Worm (Caenorhabditis elegans) whole organism, L4 larva: Measurements from ENCODE around the gene kin-5.
A peak's percentile ranks its signal among the peaks of the same experiment; 100 is the strongest.

ENCODE experiments used
- D1046.2 ChIP-seq: fragments of 200-800 bp; sonication (Bioruptor generic); IDR thresholded peaks from 2 replicates; pipeline ENCODE4 v1.3.6; 2022; ENCODE audit warnings: missing genetic modification characterization, missing compliant biosample characterization
- R02D3.7 ChIP-seq: fragments of 150-350 bp; sonication (generic microtip); optimal IDR thresholded peaks from 3 replicates; lab custom pipeline; 2014; ENCODE audit warnings: missing biosample characterization, missing genetic modification characterization
- Y48G9A.11 ChIP-seq: fragments of 200-800 bp; sonication (Bioruptor generic); IDR thresholded peaks from 2 replicates; pipeline ENCODE4 v1.3.6; 2022; ENCODE audit warnings: missing genetic modification reagents, missing genetic modification characterization, missing compliant biosample characterization
- ZK337.2 ChIP-seq: fragments of 200-800 bp; sonication (Bioruptor generic); IDR thresholded peaks from 2 replicates; pipeline ENCODE4 v1.3.6; 2022; ENCODE audit warnings: missing genetic modification reagents, missing genetic modification characterization, missing compliant biosample characterization
- aly-2 ChIP-seq: sonication (generic microtip); optimal IDR thresholded peaks from 2 replicates; lab custom pipeline; 2018; ENCODE audit warnings: missing biosample characterization, missing genetic modification characterization
- ama-1 ChIP-seq: fragments of 150-350 bp; optimal IDR thresholded peaks from 2 replicates; lab custom pipeline; 2014; ENCODE audit warnings: inconsistent platforms, mixed read lengths
- attf-4 ChIP-seq: sonication (generic microtip); optimal IDR thresholded peaks from 3 replicates; lab custom pipeline; 2017; ENCODE audit warnings: missing biosample characterization, missing genetic modification characterization
- ceh-28 ChIP-seq: fragments of 150-350 bp; optimal IDR thresholded peaks from 2 replicates; lab custom pipeline; 2014; ENCODE audit warnings: missing biosample characterization, missing genetic modification reagents, missing genetic modification characterization
- ceh-44 ChIP-seq: fragments of 200-800 bp; sonication (Bioruptor generic); IDR thresholded peaks from 2 replicates; pipeline ENCODE4 v1.3.6; 2022; ENCODE audit warnings: missing genetic modification reagents, missing genetic modification characterization, missing compliant biosample characterization
- ceh-62 ChIP-seq: sonication (generic microtip); optimal IDR thresholded peaks from 2 replicates; lab custom pipeline; 2017; ENCODE audit warnings: missing biosample characterization, missing genetic modification characterization
- ceh-82 ChIP-seq: sonication (generic microtip); optimal IDR thresholded peaks from 2 replicates; lab custom pipeline; 2017; ENCODE audit warnings: missing biosample characterization, missing genetic modification characterization
- ces-1 ChIP-seq: fragments of 150-350 bp; sonication (generic microtip); optimal IDR thresholded peaks from 4 replicates; lab custom pipeline; 2014; ENCODE audit warnings: missing biosample characterization, missing genetic modification reagents, missing genetic modification characterization
- cey-2 ChIP-seq: sonication (generic microtip); optimal IDR thresholded peaks from 3 replicates; lab custom pipeline; 2017; ENCODE audit warnings: missing genetic modification characterization, mild to moderate bottlenecking, missing compliant biosample characterization, antibody characterized with exemption, borderline replicate concordance; ENCODE audit not compliant: insufficient read depth
- daf-16 ChIP-seq, 3 experiments: sonication (generic microtip); optimal IDR thresholded peaks; 2 replicates each; lab custom pipeline; 2016 to 2017; ENCODE audit warnings: missing genetic modification characterization in 3 of 3, missing genetic modification reagents in 3 of 3, mild to moderate bottlenecking in 2 of 3, missing compliant biosample characterization in 2 of 3, missing biosample characterization in 1 of 3, moderate library complexity in 1 of 3
- daf-8 ChIP-seq: fragments of 200-800 bp; sonication (Bioruptor generic); IDR thresholded peaks from 2 replicates; pipeline ENCODE4 v1.3.6; 2022; ENCODE audit warnings: missing genetic modification characterization, missing compliant biosample characterization
- dmd-8 ChIP-seq: fragments of 200-800 bp; sonication (Bioruptor generic); IDR thresholded peaks from 2 replicates; pipeline ENCODE4 v1.3.6; 2022; ENCODE audit warnings: missing genetic modification characterization, missing compliant biosample characterization
- duxl-1 ChIP-seq: sonication (generic microtip); optimal IDR thresholded peaks from 2 replicates; lab custom pipeline; 2016; ENCODE audit warnings: mild to moderate bottlenecking, missing genetic modification characterization, moderate library complexity, missing compliant biosample characterization; ENCODE audit not compliant: poor library complexity
- fos-1 ChIP-seq: fragments of 150-350 bp; optimal IDR thresholded peaks from 2 replicates; lab custom pipeline; 2014; ENCODE audit warnings: missing biosample characterization, missing genetic modification characterization
- hlh-11 ChIP-seq: fragments of 200-800 bp; sonication (Bioruptor generic); optimal IDR thresholded peaks from 2 replicates; lab custom pipeline; 2018; ENCODE audit warnings: mild to moderate bottlenecking, missing genetic modification characterization, missing compliant biosample characterization
- hlh-30 ChIP-seq: sonication (generic microtip); optimal IDR thresholded peaks from 2 replicates; lab custom pipeline; 2017; ENCODE audit warnings: antibody characterized with exemption, mild to moderate bottlenecking, missing genetic modification characterization, missing compliant biosample characterization; ENCODE audit not compliant: insufficient read depth
- lin-15B ChIP-seq: fragments of 150-350 bp; sonication (generic microtip); optimal IDR thresholded peaks from 3 replicates; lab custom pipeline; 2014; ENCODE audit warnings: missing biosample characterization, missing genetic modification characterization
- lin-29 ChIP-seq: fragments of 200-800 bp; sonication (Bioruptor generic); IDR thresholded peaks from 2 replicates; pipeline ENCODE4 v1.3.6; 2022; ENCODE audit warnings: missing genetic modification reagents, missing genetic modification characterization, missing compliant biosample characterization
- lsy-2 ChIP-seq, 2 experiments: fragments of 150-350 bp in 1 of 2; sonication (generic microtip) in 1 of 2; optimal IDR thresholded peaks; 2 replicates each; lab custom pipeline; 2014 to 2017; ENCODE audit warnings: missing biosample characterization in 2 of 2, missing genetic modification characterization in 2 of 2
- madf-5 ChIP-seq, 2 experiments: fragments of 200-800 bp; sonication (Bioruptor generic); IDR thresholded peaks; 2 replicates each; pipeline ENCODE4 v1.3.6; 2022; ENCODE audit warnings: missing compliant biosample characterization in 2 of 2, missing genetic modification characterization in 2 of 2
- mep-1 ChIP-seq: fragments of 150-350 bp; sonication (generic microtip); optimal IDR thresholded peaks from 3 replicates; lab custom pipeline; 2014; ENCODE audit warnings: missing biosample characterization, missing genetic modification characterization
- mes-2 ChIP-seq: sonication (generic microtip); optimal IDR thresholded peaks from 2 replicates; lab custom pipeline; 2016; ENCODE audit warnings: missing genotype, mild to moderate bottlenecking, missing genetic modification characterization, missing compliant biosample characterization; ENCODE audit not compliant: poor library complexity, severe bottlenecking
- nhr-11 ChIP-seq: fragments of 150-350 bp; optimal IDR thresholded peaks from 2 replicates; lab custom pipeline; 2014; ENCODE audit warnings: missing biosample characterization, missing genetic modification characterization
- nhr-28 ChIP-seq: fragments of 150-350 bp; optimal IDR thresholded peaks from 2 replicates; lab custom pipeline; 2014; ENCODE audit warnings: missing biosample characterization, missing genetic modification characterization
- nhr-41 ChIP-seq: fragments of 200-800 bp; sonication (Bioruptor generic); IDR thresholded peaks from 2 replicates; pipeline ENCODE4 v1.3.6; 2022; ENCODE audit warnings: missing genetic modification reagents, missing genetic modification characterization, missing compliant biosample characterization
- nhr-42 ChIP-seq: fragments of 200-800 bp; sonication (Bioruptor generic); IDR thresholded peaks from 2 replicates; pipeline ENCODE4 v1.3.6; 2022; ENCODE audit warnings: missing genetic modification characterization, missing compliant biosample characterization
- nhr-48 ChIP-seq: sonication (generic microtip); optimal IDR thresholded peaks from 2 replicates; lab custom pipeline; 2016; ENCODE audit warnings: mild to moderate bottlenecking, missing genetic modification characterization, missing compliant biosample characterization
- nhr-6 ChIP-seq: fragments of 150-350 bp; optimal IDR thresholded peaks from 2 replicates; lab custom pipeline; 2014; ENCODE audit warnings: missing biosample characterization, missing genetic modification characterization
- nhr-76 ChIP-seq: fragments of 150-350 bp; optimal IDR thresholded peaks from 2 replicates; lab custom pipeline; 2014; ENCODE audit warnings: missing biosample characterization, missing genetic modification characterization
- nhr-77 ChIP-seq: fragments of 150-350 bp; optimal IDR thresholded peaks from 2 replicates; lab custom pipeline; 2014; ENCODE audit warnings: missing biosample characterization, missing genetic modification characterization
- pha-4 ChIP-seq, 2 experiments: fragments of 150-350 bp in 1 of 2; fragments of 200-800 bp in 1 of 2; sonication (Bioruptor generic) in 1 of 2; IDR thresholded peaks in 1 of 2; optimal IDR thresholded peaks in 1 of 2; 2 replicates each; pipeline versions ENCODE4 v1.3.6 to Lab custom; 2014 to 2022; ENCODE audit warnings: missing genetic modification characterization in 2 of 2, missing genetic modification reagents in 2 of 2, missing biosample characterization in 1 of 2, missing compliant biosample characterization in 1 of 2
- rbr-2 ChIP-seq: sonication (generic microtip); optimal IDR thresholded peaks from 2 replicates; lab custom pipeline; 2016; ENCODE audit warnings: missing genotype, missing genetic modification characterization, missing compliant biosample characterization
- set-16 ChIP-seq: fragments of 200-800 bp; sonication (Bioruptor generic); IDR thresholded peaks from 2 replicates; pipeline ENCODE4 v1.3.6; 2022; ENCODE audit warnings: missing genetic modification reagents, missing genetic modification characterization, missing compliant biosample characterization
- snpc-4 ChIP-seq: fragments of 150-350 bp; optimal IDR thresholded peaks from 2 replicates; lab custom pipeline; 2014; ENCODE audit warnings: missing biosample characterization, missing genetic modification characterization
- unc-62 ChIP-seq, 3 experiments: fragments of 150-350 bp in 1 of 3; sonication (generic microtip); optimal IDR thresholded peaks in 2 of 3; peaks in 1 of 3; 1 replicate in 1 of 3; 2 replicates in 2 of 3; lab custom pipeline; 2014 to 2017; ENCODE audit warnings: missing biosample characterization in 3 of 3, missing genetic modification characterization in 3 of 3, missing genetic modification reagents in 3 of 3, missing genotype in 1 of 3
- zip-11 ChIP-seq: fragments of 200-800 bp; sonication (Bioruptor generic); IDR thresholded peaks from 2 replicates; pipeline ENCODE4 v1.3.6; 2022; ENCODE audit warnings: missing genetic modification characterization, missing compliant biosample characterization
- zip-2 ChIP-seq: fragments of 150-350 bp; optimal IDR thresholded peaks from 2 replicates; lab custom pipeline; 2014; ENCODE audit warnings: missing biosample characterization, missing genetic modification characterization

Gene kin-5

DNA sequence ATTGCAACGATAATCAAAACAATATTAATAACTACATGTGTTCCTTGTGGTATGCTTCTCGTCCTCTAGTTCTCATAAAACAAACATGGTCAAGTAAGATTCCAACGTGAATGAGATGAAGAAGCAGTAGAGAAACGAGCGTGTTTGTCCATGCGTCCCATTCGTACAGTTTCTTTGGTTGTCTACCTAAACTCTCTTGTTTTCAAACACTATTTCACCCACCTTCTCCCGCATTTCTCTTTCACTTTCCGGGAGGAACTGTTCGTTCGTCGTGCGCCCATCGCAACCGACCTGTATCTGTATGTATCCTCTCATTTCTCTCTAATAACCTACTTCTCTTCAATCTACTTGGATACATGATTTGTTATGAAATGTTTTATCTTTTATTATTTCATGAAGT lies 38.8 kb upstream of the kin-5 start (continued):
- TF ChIP-seq ceh-44 (GFP tag; lab: Robert Waterston, UW) (no peak), D1046.2 (GFP tag; lab: Robert Waterston, UW) (no peak), ZK337.2 (GFP tag; lab: Robert Waterston, UW) (no peak), ceh-62 (tag; lab: Kevin White, UChicago) (no peak)

DNA sequence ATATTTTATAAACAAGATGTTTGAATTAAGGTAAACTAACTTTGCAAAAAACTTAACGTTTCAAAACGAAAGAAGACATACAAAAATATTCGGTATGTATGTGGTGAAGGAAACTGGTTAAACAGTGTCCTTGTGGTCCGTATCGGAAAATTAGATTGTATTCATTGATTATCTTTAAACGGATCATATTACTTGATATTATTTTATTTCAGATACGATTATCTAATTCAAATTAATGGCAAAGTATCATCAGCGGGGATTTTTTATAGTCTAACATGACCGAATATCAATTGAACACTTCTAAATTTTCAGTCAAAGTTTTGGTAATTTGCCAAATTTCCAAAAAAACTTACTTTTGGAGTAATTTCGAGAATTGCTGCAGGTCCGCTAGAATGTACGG lies 37.8 kb upstream of the kin-5 start, which contains the start of gene C47E12.13:
TSS of gene C47E12.13 (minus strand) at position 101 of the 400 bp plus-strand sequence.
- TF ChIP-seq nhr-11 (tag; lab: Kevin White, UChicago) (no peak), nhr-76 (no peak), R02D3.7 (no peak), cey-2 (tag; lab: Kevin White, UChicago) (no peak), ces-1 (GFP tag; lab: Kevin White, UChicago) (no peak), unc-62 (GFP tag; optimal IDR thresholded peaks at IDR 0.05 in 1 of 2; lab: Kevin White, UChicago) (no peak), unc-62 (tag; optimal IDR thresholded peaks at IDR 0.05; lab: Kevin White, UChicago) (no peak)

DNA sequence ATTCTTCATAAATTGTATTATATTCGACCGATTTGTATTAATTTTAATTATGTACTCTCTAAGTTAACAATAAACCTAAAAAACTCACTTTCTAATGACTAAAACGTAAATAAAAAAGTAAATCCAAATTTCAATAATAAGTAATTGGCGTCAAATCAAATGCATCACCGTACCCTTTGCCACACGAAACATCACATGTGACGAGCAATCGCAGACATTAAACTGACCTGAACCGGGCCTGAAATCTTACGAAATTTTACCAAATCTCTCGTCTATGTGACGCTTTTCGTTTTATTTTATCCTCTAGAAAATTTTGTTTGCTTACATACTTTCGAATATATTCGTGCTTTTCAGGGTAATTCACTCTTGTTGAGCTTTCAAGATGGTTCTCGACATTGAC lies 34.4 kb upstream of the kin-5 start, which contains the start of the genes C47E12.2 and sars-1:
TSS of gene C47E12.2 (minus strand) at position 131 of the 400 bp plus-strand sequence.
TSS of gene sars-1 (plus strand) at position 355 of the 400 bp plus-strand sequence.
- TF ChIP-seq snpc-4 (tag; lab: Kevin White, UChicago) (no peak), daf-8 (GFP tag; lab: Robert Waterston, UW) (no peak), nhr-6 (tag; lab: Kevin White, UChicago) (no peak), zip-2 (tag; lab: Kevin White, UChicago) (peak; percentile 86), lin-15B (tag; lab: Kevin White, UChicago) (no peak), nhr-77 (no peak), mes-2 (tag; lab: Kevin White, UChicago) (peak; percentile 44), aly-2 (tag; lab: Kevin White, UChicago) (no peak), mep-1 (no peak), lsy-2 (tag; optimal IDR thresholded peaks at IDR 0.05; lab: Kevin White, UChicago) (peak in 1 of 2 experiments; percentile 90), set-16 (GFP tag; lab: Robert Waterston, UW) (no peak), dmd-8 (GFP tag; lab: Robert Waterston, UW) (no peak), nhr-42 (no peak)

DNA sequence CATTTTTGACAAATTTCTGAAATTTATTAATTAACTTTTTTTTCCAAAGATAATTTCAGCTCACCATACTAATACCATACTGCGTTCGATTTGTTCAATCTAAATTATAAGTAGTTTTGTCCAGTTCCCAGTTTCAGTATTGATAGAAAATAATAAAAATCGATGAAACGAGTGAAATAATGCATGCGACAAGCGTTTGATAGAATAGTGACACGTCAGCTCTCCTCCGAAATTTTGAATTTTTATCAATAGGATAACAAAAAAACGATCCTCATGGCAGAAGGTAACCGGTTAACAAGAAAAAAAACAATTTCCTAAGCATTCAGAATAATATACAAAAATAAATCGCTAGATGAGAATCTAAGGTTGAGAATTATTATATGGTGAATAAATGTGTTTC lies 32.8 kb upstream of the kin-5 start, which contains the start of gene C47E12.3:
TSS of gene C47E12.3 (minus strand) at position 101 of the 400 bp plus-strand sequence.
- no peak for TF ChIP-seq hlh-30 (tag; lab: Kevin White, UChicago)
- TF ChIP-seq daf-16 (GFP tag; optimal IDR thresholded peaks at IDR 0.05; lab: Kevin White, UChicago) = no peak
- TF ChIP-seq daf-16 (tag; optimal IDR thresholded peaks at IDR 0.05; lab: Kevin White, UChicago) = no peak
- no peak for TF ChIP-seq lin-29 (GFP tag; lab: Robert Waterston, UW)
- TF ChIP-seq, all 104 proteins: peak for 0

DNA sequence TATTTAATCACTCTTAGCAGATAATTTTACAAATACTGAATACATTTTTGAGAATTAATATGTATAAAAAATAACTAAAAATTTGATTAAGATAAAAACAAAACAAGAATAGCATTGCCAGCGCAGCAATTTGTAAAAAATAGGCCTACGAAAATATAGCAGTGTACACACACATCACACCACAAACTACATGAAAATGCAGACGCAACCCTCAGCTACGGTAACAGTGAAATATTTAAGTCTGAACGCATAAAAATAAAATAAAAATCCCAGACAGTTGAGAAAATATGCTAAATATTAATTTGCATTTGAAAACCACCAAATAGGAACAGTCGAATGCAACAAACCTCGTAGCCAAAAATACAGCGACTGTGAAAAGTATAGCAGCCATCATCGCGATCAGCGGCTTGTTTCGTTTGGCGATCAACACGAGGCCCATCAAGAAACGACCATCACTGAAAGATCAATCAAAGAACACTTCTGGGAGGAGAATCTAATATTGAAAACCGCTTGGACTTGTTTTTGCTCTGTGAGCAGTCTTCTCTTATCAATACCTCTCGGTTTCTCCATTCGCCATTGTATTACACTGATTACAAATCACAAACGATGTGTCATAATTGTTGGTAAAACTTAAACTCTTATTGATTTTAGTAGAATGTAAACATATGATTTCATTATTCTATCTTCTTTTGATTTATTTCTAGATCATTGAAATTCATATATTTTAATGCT lies 29.7 kb upstream of the kin-5 start, which contains the start of gene pyp-1:
TSS of gene pyp-1 (minus strand) at position 439 of the 732 bp plus-strand sequence.
- TF ChIP-seq fos-1 (tag; lab: Kevin White, UChicago) (no peak), zip-11 (GFP tag; lab: Robert Waterston, UW) (no peak), nhr-76 (no peak), ceh-82 (tag; lab: Kevin White, UChicago) (no peak), ceh-28 (tag; lab: Kevin White, UChicago) (no peak), attf-4 (tag; lab: Kevin White, UChicago) (no peak), dmd-8 (GFP tag; lab: Robert Waterston, UW) (no peak), nhr-42 (no peak), madf-5 (GFP tag; IDR thresholded peaks at IDR 0.05; lab: Robert Waterston, UW) (no peak), Y48G9A.11 (GFP tag; lab: Robert Waterston, UW) (0 out of 2 replicates have a peak, but pooled peaks have one; percentile 20), pha-4 (GFP tag; IDR thresholded peaks at IDR 0.05; lab: Robert Waterston, UW) (no peak), pha-4 (tag; optimal IDR thresholded peaks at IDR 0.05; lab: Kevin White, UChicago) (peak; percentile 48), nhr-28 (tag; lab: Kevin White, UChicago) (peak; percentile 67), nhr-48 (no peak), rbr-2 (tag; lab: Kevin White, UChicago) (no peak), D1046.2 (GFP tag; lab: Robert Waterston, UW) (no peak), ces-1 (GFP tag; lab: Kevin White, UChicago) (no peak), nhr-41 (GFP tag; lab: Robert Waterston, UW) (no peak), ceh-44 (GFP tag; lab: Robert Waterston, UW) (no peak), duxl-1 (tag; lab: Kevin White, UChicago) (no peak), ama-1 (lab: Kevin White, UChicago) (no peak), hlh-11 (tag; lab: Kevin White, UChicago) (peak; percentile 67)
